Fruit fly (Drosophila melanogaster): ENCODE data around the gene RhoGAP5A.

- TF ChIP-seq Myc (optimal IDR thresholded peaks at IDR 0.05) (no peak), insv (optimal IDR thresholded peaks at IDR 0.05) (no peak), psq (optimal IDR thresholded peaks at IDR 0.05) (no peak), h (optimal IDR thresholded peaks at IDR 0.05) (no peak)
These were observed 28.6 kb downstream of the RhoGAP5A start for dm6 chrX:5589990-5590389.
